Fruit fly (Drosophila melanogaster): ENCODE measurements around the gene Ir31a.

Gene Ir31a

DNA sequence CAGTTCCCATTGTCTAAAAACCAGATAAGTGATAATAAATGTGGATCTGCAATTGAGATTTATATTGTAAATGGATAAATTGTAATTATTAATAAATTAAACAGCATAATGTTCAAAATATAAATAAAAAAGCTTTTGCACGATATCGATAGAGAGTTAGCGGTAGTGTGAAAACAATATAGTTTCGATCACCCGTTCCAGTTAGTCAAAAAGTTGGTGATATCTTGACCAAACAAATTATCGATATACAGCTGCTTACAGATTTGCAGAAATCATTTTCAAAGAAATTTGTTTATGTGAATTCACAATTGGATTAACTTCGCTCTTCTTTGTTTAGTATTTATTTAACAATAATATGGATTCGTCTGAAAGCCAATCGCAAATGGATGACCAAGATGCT is 33.8 kb downstream of the Ir31a start, which contains the start of gene Nse4:
Gene Nse4 (plus strand): TSS at position 267 of the 400 bp plus-strand sequence.
- TF ChIP-seq pan (optimal IDR thresholded peaks at IDR 0.05) (no peak), usp (GFP tag; optimal IDR thresholded peaks at IDR 0.05) (no peak), EcR (GFP tag; optimal IDR thresholded peaks at IDR 0.05) (no peak), psq (optimal IDR thresholded peaks at IDR 0.05) (no peak), CG8478 (optimal IDR thresholded peaks at IDR 0.05) (no peak), Dll (optimal IDR thresholded peaks at IDR 0.05) (no peak)

DNA sequence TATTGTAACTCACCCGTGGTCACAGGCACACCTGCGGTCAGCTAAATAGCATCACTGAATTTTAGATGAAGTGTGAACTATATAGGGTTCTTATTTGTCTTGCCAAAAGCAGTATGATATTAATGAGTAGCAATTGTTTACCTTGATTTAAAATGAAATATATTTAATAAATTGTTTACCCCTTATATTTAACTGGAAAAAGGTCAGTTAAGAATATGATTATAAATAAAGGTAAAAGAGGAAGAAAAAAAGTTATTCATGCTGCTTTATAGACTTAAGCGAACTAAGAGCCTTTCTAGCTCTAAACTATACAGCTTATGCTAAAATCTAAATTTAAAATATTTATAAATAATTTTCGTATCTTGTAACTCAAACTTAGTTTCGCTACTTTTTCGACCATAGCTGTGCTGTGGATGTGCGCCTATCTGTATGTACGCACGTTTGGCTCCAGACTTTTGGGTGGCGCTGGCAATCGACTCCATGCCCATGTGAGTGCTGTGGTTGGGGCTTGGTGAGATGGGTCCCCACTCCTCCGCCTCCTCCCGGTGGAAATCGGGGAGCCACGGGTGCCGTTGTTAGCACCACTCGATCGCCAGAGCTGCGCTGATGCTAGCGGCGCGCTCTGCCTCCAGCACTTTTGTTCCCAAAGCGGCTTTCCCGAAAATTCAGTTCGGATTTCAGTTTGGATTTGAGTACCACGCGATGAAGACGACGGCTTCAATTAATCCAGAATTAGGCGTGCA is 36.9 kb downstream of the Ir31a start, which contains the start of gene loh:
Gene loh (plus strand): TSS at position 487 of the 743 bp plus-strand sequence.
- no peak for TF ChIP-seq usp (GFP tag; optimal IDR thresholded peaks at IDR 0.05)
- TF ChIP-seq EcR (GFP tag; optimal IDR thresholded peaks at IDR 0.05): no peak
- no peak for TF ChIP-seq CG8478 (optimal IDR thresholded peaks at IDR 0.05)
- no peak for TF ChIP-seq pan (optimal IDR thresholded peaks at IDR 0.05)
- no peak for TF ChIP-seq psq (optimal IDR thresholded peaks at IDR 0.05)
- no peak for TF ChIP-seq Dll (optimal IDR thresholded peaks at IDR 0.05)

DNA sequence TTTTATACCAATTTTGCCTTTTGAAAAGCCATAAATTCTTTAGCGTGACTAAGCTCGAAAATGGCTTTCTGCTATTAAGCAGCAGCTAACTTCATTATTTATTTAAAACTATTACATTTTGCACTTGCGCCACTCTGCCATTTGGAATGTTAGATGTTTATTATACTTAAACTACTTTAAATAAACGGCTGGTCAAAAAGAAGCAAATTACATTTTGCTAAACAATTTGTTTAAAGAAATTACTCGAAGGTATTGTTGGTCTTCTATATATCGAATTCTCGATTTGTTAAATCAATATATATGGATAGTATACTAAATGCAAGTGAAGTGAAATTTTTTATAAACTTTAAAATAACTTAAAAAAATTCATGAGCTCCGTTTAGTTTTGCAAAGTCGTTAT is 46.9 kb downstream of the Ir31a start, which contains the start of gene ppk10:
Gene ppk10 (minus strand): TSS at position 101 of the 400 bp plus-strand sequence.
- no peak for TF ChIP-seq EcR (GFP tag; optimal IDR thresholded peaks at IDR 0.05)
- no peak for TF ChIP-seq CG8478 (optimal IDR thresholded peaks at IDR 0.05)
- TF ChIP-seq usp (GFP tag; optimal IDR thresholded peaks at IDR 0.05): no peak
- no peak for TF ChIP-seq Dll (optimal IDR thresholded peaks at IDR 0.05)
- TF ChIP-seq pan (optimal IDR thresholded peaks at IDR 0.05): no peak
- no peak for TF ChIP-seq psq (optimal IDR thresholded peaks at IDR 0.05)

DNA sequence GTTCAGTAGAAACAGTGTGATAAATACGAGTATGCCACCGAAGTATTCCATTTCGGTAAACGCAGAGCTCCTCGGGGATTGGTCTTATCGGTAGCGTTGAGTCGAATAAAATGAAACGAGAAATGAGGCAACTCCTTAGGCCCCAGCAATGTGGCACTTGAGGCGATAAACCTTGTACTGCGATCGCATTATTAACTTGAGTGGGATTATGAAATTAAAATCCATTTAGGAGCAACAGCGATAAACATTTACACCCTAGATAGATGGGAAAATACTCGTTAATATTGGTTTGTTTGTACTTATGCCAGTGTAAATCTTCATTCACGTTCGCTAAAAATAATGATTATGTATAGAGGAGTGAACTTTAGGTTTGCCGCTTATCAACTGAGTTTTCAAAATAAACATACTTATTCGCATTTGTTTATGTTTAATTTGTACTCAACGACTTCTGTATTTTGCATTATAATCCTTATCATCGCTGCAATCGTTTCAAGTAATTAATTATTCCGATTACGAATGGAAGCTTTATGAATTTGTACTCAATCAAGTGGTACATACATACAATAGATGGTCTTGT is 50.7 kb downstream of the Ir31a start:
- TF ChIP-seq usp (GFP tag; optimal IDR thresholded peaks at IDR 0.05): no peak
- TF ChIP-seq EcR (GFP tag; optimal IDR thresholded peaks at IDR 0.05): no peak
- TF ChIP-seq Dll (optimal IDR thresholded peaks at IDR 0.05): no peak
- TF ChIP-seq CG8478 (optimal IDR thresholded peaks at IDR 0.05): no peak
- TF ChIP-seq psq (optimal IDR thresholded peaks at IDR 0.05): no peak
- no peak for TF ChIP-seq pan (optimal IDR thresholded peaks at IDR 0.05)

DNA sequence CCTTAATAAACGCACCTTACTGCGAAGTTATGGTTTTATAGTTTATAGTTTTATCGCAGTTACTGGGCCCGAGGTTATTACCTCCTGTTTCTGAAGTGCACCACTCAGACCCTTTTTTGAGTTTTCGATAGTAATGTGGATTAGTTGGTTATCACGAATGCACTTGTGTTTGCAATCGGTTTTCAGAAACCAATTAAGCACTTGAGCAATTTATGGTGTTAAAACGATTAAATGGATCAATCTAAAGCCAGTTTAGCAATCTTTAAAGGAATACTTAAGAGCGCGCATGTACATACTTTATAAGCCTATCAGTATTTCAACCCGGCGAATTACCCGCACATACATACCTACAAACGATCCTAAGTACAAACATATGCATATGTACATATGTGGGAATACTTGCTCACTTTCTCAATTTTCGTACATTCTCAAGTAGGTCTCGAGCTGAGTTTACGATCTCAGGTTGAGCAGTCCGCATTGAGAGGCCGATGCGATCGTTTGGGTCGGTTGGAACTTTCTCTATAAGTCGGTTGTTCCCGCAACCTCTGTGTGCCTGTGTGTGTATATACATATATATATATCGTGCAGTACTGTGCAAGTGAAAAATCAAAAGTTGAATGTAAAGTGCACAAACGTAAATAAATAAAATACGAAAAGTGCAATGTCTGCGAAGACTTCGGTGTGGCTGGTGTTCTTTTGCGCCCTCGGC is 52.0 kb downstream of the Ir31a start, which contains the start of the genes LManI and LManII:
Gene LManI (minus strand): TSS at position 51 of the 709 bp plus-strand sequence.
Gene LManII (plus strand): TSS at position 468 of the 709 bp plus-strand sequence.
- no peak for TF ChIP-seq CG8478 (optimal IDR thresholded peaks at IDR 0.05)
- no peak for TF ChIP-seq Dll (optimal IDR thresholded peaks at IDR 0.05)
- TF ChIP-seq psq (optimal IDR thresholded peaks at IDR 0.05): no peak
- TF ChIP-seq usp (GFP tag; optimal IDR thresholded peaks at IDR 0.05): no peak
- TF ChIP-seq pan (optimal IDR thresholded peaks at IDR 0.05): no peak
- no peak for TF ChIP-seq EcR (GFP tag; optimal IDR thresholded peaks at IDR 0.05)
